Fruit fly (Drosophila melanogaster) whole organism, prepupa: Measurements from ENCODE around the gene Pdp1.

Experiments used
- Blimp-1 ChIP-seq: fragments of 200-800 bp; sonication (Bioruptor generic); optimal IDR thresholded peaks from 3 replicates; lab custom pipeline; 2017; ENCODE audit warnings: missing biosample characterization, missing genetic modification characterization, mild to moderate bottlenecking, moderate library complexity, missing genetic modification reagents
- CG10631 ChIP-seq: fragments of 200-800 bp; sonication (Bioruptor generic); optimal IDR thresholded peaks from 2 replicates; lab custom pipeline; 2016; ENCODE audit warnings: missing biosample characterization, missing genetic modification characterization
- CG10669 ChIP-seq: fragments of 200-800 bp; sonication (Bioruptor generic); optimal IDR thresholded peaks from 3 replicates; lab custom pipeline; 2018; ENCODE audit warnings: missing biosample characterization, mild to moderate bottlenecking, missing genetic modification characterization, moderate library complexity
- CG11294 ChIP-seq: fragments of 200-800 bp; sonication (Bioruptor generic); IDR thresholded peaks from 2 replicates; pipeline ENCODE4 v1.3.6; 2022; ENCODE audit warnings: missing biosample characterization, missing genetic modification characterization
- CG11762 ChIP-seq: fragments of 200-800 bp; sonication (Bioruptor generic); optimal IDR thresholded peaks from 3 replicates; lab custom pipeline; 2016; ENCODE audit warnings: missing biosample characterization, missing genetic modification characterization; ENCODE audit not compliant: insufficient read depth
- CG15336 ChIP-seq: fragments of 200-800 bp; sonication (Bioruptor generic); IDR thresholded peaks from 2 replicates; pipeline ENCODE4 v1.3.6; 2022; ENCODE audit warnings: missing biosample characterization, missing genetic modification characterization
- CG1621 ChIP-seq: fragments of 200-800 bp; sonication (Bioruptor generic); optimal IDR thresholded peaks from 3 replicates; lab custom pipeline; 2018; ENCODE audit warnings: missing biosample characterization, mild to moderate bottlenecking, missing genetic modification characterization
- CG16779 ChIP-seq: fragments of 200-800 bp; sonication (Bioruptor generic); optimal IDR thresholded peaks from 3 replicates; lab custom pipeline; 2017; ENCODE audit warnings: missing biosample characterization, mild to moderate bottlenecking, missing genetic modification characterization
- CG31627 ChIP-seq: fragments of 200-800 bp; sonication (Bioruptor generic); optimal IDR thresholded peaks from 3 replicates; lab custom pipeline; 2016; ENCODE audit warnings: missing biosample characterization, missing genetic modification characterization
- CG32006 ChIP-seq: fragments of 200-800 bp; sonication (Bioruptor generic); optimal IDR thresholded peaks from 3 replicates; lab custom pipeline; 2017; ENCODE audit warnings: missing biosample characterization, mild to moderate bottlenecking, missing genetic modification characterization
- CG34406 ChIP-seq: fragments of 200-800 bp; sonication (Bioruptor generic); optimal IDR thresholded peaks from 3 replicates; lab custom pipeline; 2016; ENCODE audit warnings: missing biosample characterization, missing genetic modification characterization
- CG3919 ChIP-seq: fragments of 200-800 bp; sonication (Bioruptor generic); optimal IDR thresholded peaks from 3 replicates; lab custom pipeline; 2016; ENCODE audit warnings: missing biosample characterization, missing genetic modification characterization
- CG4318 ChIP-seq: fragments of 200-800 bp; sonication (Bioruptor generic); optimal IDR thresholded peaks from 3 replicates; lab custom pipeline; 2017; ENCODE audit warnings: missing biosample characterization, mild to moderate bottlenecking, missing genetic modification characterization
- CG6163 ChIP-seq: fragments of 200-800 bp; sonication (Bioruptor generic); IDR thresholded peaks from 3 replicates; pipeline ENCODE4 v1.3.6; 2022; ENCODE audit warnings: missing biosample characterization, missing genetic modification characterization
- CG6276 ChIP-seq: fragments of 200-800 bp; sonication (Bioruptor generic); optimal IDR thresholded peaks from 2 replicates; lab custom pipeline; 2017; ENCODE audit warnings: missing biosample characterization, mild to moderate bottlenecking, missing genetic modification characterization
- CG6808 ChIP-seq: fragments of 200-800 bp; sonication (Bioruptor generic); optimal IDR thresholded peaks from 3 replicates; lab custom pipeline; 2017; ENCODE audit warnings: missing biosample characterization, missing genetic modification characterization, mild to moderate bottlenecking, moderate library complexity, missing genetic modification reagents
- CG6854 ChIP-seq: fragments of 200-800 bp; sonication (Bioruptor generic); optimal IDR thresholded peaks from 2 replicates; lab custom pipeline; 2017; ENCODE audit warnings: missing biosample characterization, mild to moderate bottlenecking, missing genetic modification characterization
- CG7368 ChIP-seq: fragments of 200-800 bp; sonication (Bioruptor generic); optimal IDR thresholded peaks from 3 replicates; lab custom pipeline; 2016; ENCODE audit warnings: missing biosample characterization, missing genetic modification characterization
- CG8119 ChIP-seq: fragments of 200-800 bp; sonication (Bioruptor generic); IDR thresholded peaks from 3 replicates; pipeline ENCODE4 v1.3.6; 2022; ENCODE audit warnings: missing biosample characterization, missing genetic modification characterization
- CG8319 ChIP-seq: fragments of 200-800 bp; sonication (Bioruptor generic); optimal IDR thresholded peaks from 3 replicates; lab custom pipeline; 2016; ENCODE audit warnings: missing biosample characterization, missing genetic modification characterization
- CG8632 ChIP-seq: fragments of 200-800 bp; sonication (Bioruptor generic); optimal IDR thresholded peaks from 3 replicates; lab custom pipeline; 2016; ENCODE audit warnings: missing biosample characterization, missing genetic modification characterization
- Eip93F ChIP-seq: fragments of 200-800 bp; sonication (Bioruptor generic); optimal IDR thresholded peaks from 2 replicates; lab custom pipeline; 2016; ENCODE audit warnings: missing biosample characterization, mild to moderate bottlenecking, missing genetic modification characterization
- Ets21C ChIP-seq: fragments of 200-800 bp; sonication (Bioruptor generic); optimal IDR thresholded peaks from 3 replicates; lab custom pipeline; 2016; ENCODE audit warnings: missing biosample characterization, missing genetic modification characterization
- Ets96B ChIP-seq: fragments of 200-800 bp; optimal IDR thresholded peaks from 2 replicates; lab custom pipeline; 2019; ENCODE audit warnings: missing biosample characterization, mild to moderate bottlenecking, missing genetic modification characterization, moderate library complexity
- Gug ChIP-seq: fragments of 200-800 bp; sonication (Bioruptor generic); IDR thresholded peaks from 2 replicates; pipeline ENCODE4 v1.3.6; 2022; ENCODE audit warnings: missing biosample characterization, missing genetic modification characterization
- Hr38 ChIP-seq: sonication (Bioruptor generic); optimal IDR thresholded peaks from 2 replicates; lab custom pipeline; 2016; ENCODE audit warnings: missing biosample characterization, missing genetic modification characterization
- Hr39 ChIP-seq: fragments of 200-800 bp; sonication (Bioruptor generic); optimal IDR thresholded peaks from 2 replicates; lab custom pipeline; 2016; ENCODE audit warnings: missing biosample characterization, missing genetic modification characterization
- Hr4 ChIP-seq: fragments of 200-800 bp; sonication (Bioruptor generic); optimal IDR thresholded peaks from 3 replicates; lab custom pipeline; 2016; ENCODE audit warnings: missing biosample characterization, missing genetic modification characterization
- Met ChIP-seq: fragments of 200-800 bp; sonication (Bioruptor generic); optimal IDR thresholded peaks from 3 replicates; lab custom pipeline; 2016; ENCODE audit warnings: missing biosample characterization, missing genetic modification characterization
- OdsH ChIP-seq: fragments of 200-800 bp; sonication (Bioruptor generic); optimal IDR thresholded peaks from 3 replicates; lab custom pipeline; 2016; ENCODE audit warnings: missing biosample characterization, missing genetic modification characterization
- Smox ChIP-seq: fragments of 200-800 bp; sonication (Bioruptor generic); optimal IDR thresholded peaks from 3 replicates; lab custom pipeline; 2016; ENCODE audit warnings: missing biosample characterization, missing genetic modification characterization
- Sox102F ChIP-seq: fragments of 200-800 bp; sonication (Bioruptor generic); optimal IDR thresholded peaks from 2 replicates; lab custom pipeline; 2016; ENCODE audit warnings: missing biosample characterization, mild to moderate bottlenecking, missing genetic modification characterization
- Sox14 ChIP-seq: fragments of 200-800 bp; sonication (Bioruptor generic); optimal IDR thresholded peaks from 3 replicates; lab custom pipeline; 2016; ENCODE audit warnings: missing biosample characterization, missing genetic modification characterization
- Sox15 ChIP-seq: fragments of 200-800 bp; sonication (Bioruptor generic); optimal IDR thresholded peaks from 3 replicates; lab custom pipeline; 2016; ENCODE audit warnings: missing biosample characterization, missing genetic modification characterization
- achi ChIP-seq: fragments of 200-800 bp; sonication (Bioruptor generic); optimal IDR thresholded peaks from 3 replicates; lab custom pipeline; 2016; ENCODE audit warnings: missing biosample characterization, missing genetic modification characterization
- cyc ChIP-seq: fragments of 200-800 bp; sonication (Bioruptor generic); optimal IDR thresholded peaks from 3 replicates; lab custom pipeline; 2016; ENCODE audit warnings: missing biosample characterization, missing genetic modification characterization
- dac ChIP-seq: fragments of 200-800 bp; sonication (Bioruptor generic); optimal IDR thresholded peaks from 2 replicates; lab custom pipeline; 2017; ENCODE audit warnings: missing biosample characterization, mild to moderate bottlenecking, missing genetic modification characterization
- eg ChIP-seq: fragments of 200-800 bp; sonication (Bioruptor generic); IDR thresholded peaks from 3 replicates; pipeline ENCODE4 v1.3.6; 2022; ENCODE audit warnings: missing biosample characterization, missing genetic modification characterization
- esn ChIP-seq: fragments of 200-800 bp; sonication (Bioruptor generic); optimal IDR thresholded peaks from 2 replicates; lab custom pipeline; 2016; ENCODE audit warnings: missing biosample characterization, mild to moderate bottlenecking, missing genetic modification characterization, moderate library complexity
- fd59A ChIP-seq: fragments of 200-800 bp; sonication (Bioruptor generic); optimal IDR thresholded peaks from 2 replicates; lab custom pipeline; 2017; ENCODE audit warnings: missing biosample characterization, mild to moderate bottlenecking, missing genetic modification characterization, missing genetic modification reagents
- fd85E ChIP-seq: fragments of 200-800 bp; sonication (Bioruptor generic); optimal IDR thresholded peaks from 3 replicates; lab custom pipeline; 2016; ENCODE audit warnings: missing biosample characterization, missing genetic modification characterization
- lz ChIP-seq: fragments of 200-800 bp; sonication (Bioruptor generic); optimal IDR thresholded peaks from 3 replicates; lab custom pipeline; 2016; ENCODE audit warnings: missing biosample characterization, missing genetic modification characterization
- pdm3 ChIP-seq: fragments of 200-800 bp; sonication (Bioruptor generic); optimal IDR thresholded peaks from 3 replicates; lab custom pipeline; 2016; ENCODE audit warnings: missing biosample characterization, missing genetic modification characterization
- ss ChIP-seq, 2 experiments: fragments of 200-800 bp; sonication (Bioruptor generic); optimal IDR thresholded peaks; 2 replicates in 1 of 2; 3 replicates in 1 of 2; lab custom pipeline; 2017 to 2018; ENCODE audit warnings: mild to moderate bottlenecking in 2 of 2, missing biosample characterization in 2 of 2, missing genetic modification characterization in 2 of 2, moderate library complexity in 1 of 2
- topi ChIP-seq: fragments of 200-800 bp; sonication (Bioruptor generic); optimal IDR thresholded peaks from 3 replicates; lab custom pipeline; 2016; ENCODE audit warnings: missing biosample characterization, missing genetic modification characterization

The Pdp1 gene

DNA sequence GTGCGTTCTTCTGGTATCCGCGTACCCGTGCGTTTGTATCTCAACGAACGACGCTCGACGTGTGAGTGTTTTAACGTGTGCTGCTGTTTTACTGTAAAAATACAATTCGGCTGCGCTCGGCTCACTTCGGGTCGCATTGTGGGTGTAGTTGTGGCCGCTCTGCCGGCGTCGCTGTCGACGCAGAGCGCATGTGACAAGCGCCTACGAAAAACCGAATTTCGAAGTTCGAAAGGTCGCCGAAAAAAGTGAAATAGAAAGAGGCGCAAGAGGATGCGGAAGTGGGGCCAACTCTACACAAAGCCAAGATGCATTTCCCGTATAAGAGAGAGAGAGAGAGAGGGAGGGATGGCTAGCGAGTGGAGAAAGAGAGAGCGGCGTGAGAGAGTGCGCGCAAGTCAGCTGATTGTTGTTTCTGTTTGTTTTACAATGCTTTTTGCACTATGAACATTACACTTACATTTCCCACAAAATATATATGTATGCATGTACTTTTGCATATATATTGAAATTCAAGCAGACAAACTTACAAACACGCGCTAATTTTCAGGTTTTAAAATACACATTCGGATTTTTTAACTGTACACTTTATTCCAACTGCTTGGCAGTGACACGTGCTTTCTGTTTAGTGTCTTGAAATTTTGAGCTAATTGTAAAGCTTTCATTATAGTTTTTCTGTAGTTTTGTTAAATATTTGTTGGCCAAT lies 12.3 kb downstream of the Pdp1 start (continued):
- TF ChIP-seq OdsH (GFP tag; lab: Kevin White, UChicago): no peak
- peak; percentile 33 for TF ChIP-seq CG6276 (GFP tag; lab: Kevin White, UChicago)
- TF ChIP-seq pdm3 (GFP tag; lab: Kevin White, UChicago): peak; percentile 4
- TF ChIP-seq CG15336 (GFP tag; lab: Robert Waterston, UW): no peak
- TF ChIP-seq CG11762 (GFP tag; lab: Kevin White, UChicago): no peak
- no peak for TF ChIP-seq fd59A (GFP tag; lab: Kevin White, UChicago)
- TF ChIP-seq CG6808 (GFP tag; lab: Kevin White, UChicago): peak; percentile 68
- no peak for TF ChIP-seq CG10631 (GFP tag; lab: Kevin White, UChicago)
- no peak for TF ChIP-seq CG31627
- TF ChIP-seq Ets96B: no peak
- peak; percentile 90 for TF ChIP-seq CG6854 (GFP tag; lab: Kevin White, UChicago)
- TF ChIP-seq ss (GFP tag; optimal IDR thresholded peaks at IDR 0.05; lab: Kevin White, UChicago): peak; percentile 54 to 76
- no peak for TF ChIP-seq CG34406 (GFP tag; lab: Kevin White, UChicago)
- no peak for TF ChIP-seq Smox (GFP tag; lab: Kevin White, UChicago)
- TF ChIP-seq cyc (GFP tag; lab: Kevin White, UChicago): no peak
- TF ChIP-seq CG8632: no peak
- no peak for TF ChIP-seq Gug (GFP tag; lab: Robert Waterston, UW)
- no peak for TF ChIP-seq topi (GFP tag; lab: Kevin White, UChicago)
- peak; percentile 78 for TF ChIP-seq CG16779

DNA sequence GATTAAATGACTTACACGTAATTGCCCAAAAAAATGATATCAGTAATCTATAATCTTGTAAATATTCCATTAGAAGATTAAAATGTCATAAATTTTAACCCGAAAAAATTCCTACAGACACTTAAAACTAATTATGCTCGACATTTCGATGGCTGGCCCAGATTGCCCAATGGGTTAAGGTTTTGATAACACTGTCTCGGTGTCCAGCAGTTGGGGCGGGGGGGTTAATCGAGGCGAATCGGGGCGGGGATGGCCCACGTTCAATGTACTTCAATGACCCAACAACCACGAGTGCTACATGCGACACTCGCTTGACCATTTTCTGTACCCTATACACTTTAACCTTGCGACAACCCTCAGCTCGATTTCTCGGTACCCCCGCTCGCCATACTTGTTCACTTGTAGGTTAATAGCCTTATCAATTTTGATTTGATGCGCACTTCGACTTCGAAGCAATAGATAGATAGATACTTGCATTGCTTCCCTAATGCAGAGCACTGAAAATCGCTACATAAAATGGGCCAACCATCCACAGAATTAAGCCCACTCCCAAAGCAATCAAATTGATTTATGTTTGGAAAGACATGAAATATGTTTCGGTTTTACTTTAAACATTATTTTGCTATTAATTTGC lies 14.8 kb downstream of the Pdp1 start:
- TF ChIP-seq dac (GFP tag; lab: Kevin White, UChicago) (no peak), CG16779 (no peak)

DNA sequence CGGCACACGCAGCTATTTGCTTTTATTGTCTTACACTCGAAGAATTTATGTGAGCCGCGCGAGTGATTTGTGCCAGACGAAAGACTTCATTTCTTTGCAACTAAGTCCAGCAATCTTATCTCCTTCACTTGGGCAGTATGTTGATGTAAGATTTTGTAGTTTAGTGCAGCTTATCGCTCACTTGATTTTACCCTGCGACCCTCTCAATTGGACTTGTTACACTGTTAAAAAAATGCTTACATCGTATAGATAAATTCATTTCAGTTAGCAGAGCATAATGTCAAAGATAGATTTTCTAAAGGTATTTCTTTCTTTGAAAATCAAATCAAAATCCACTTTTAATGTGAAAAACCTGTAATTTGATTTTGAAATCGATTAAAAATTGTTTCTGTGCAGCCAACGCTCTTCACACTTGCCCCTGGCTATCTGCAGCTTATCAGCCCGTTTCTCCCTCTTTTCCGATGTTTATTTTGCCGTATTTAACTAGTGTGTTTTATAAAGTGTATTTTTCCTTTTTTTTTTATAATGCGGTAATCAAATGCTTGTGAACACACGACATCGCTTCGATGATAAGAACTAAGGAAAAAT lies 16.3 kb downstream of the Pdp1 start:
- TF ChIP-seq CG8119 (peak; percentile 83), lz (peak; percentile 23), CG15336 (GFP tag; lab: Robert Waterston, UW) (peak; percentile 85), fd85E (no peak), CG34406 (GFP tag; lab: Kevin White, UChicago) (peak; percentile 59), Met (GFP tag; lab: Kevin White, UChicago) (peak; percentile 44), fd59A (GFP tag; lab: Kevin White, UChicago) (peak; percentile 51), eg (GFP tag; lab: Robert Waterston, UW) (peak; percentile 76), Sox14 (GFP tag; lab: Kevin White, UChicago) (peak; percentile 80), Blimp-1 (no peak), Sox102F (GFP tag; lab: Kevin White, UChicago) (peak; percentile 15), CG32006 (GFP tag; lab: Kevin White, UChicago) (peak; percentile 90), achi (GFP tag; lab: Kevin White, UChicago) (peak; percentile 75), Sox15 (GFP tag; lab: Kevin White, UChicago) (no peak), CG8632 (peak; percentile 56), esn (peak; percentile 54), CG16779 (peak; percentile 69), CG11294 (peak; percentile 79), CG6854 (GFP tag; lab: Kevin White, UChicago) (no peak), Hr4 (peak; percentile 89), CG4318 (GFP tag; lab: Kevin White, UChicago) (peak; percentile 72), CG7368 (GFP tag; lab: Kevin White, UChicago) (peak; percentile 55), Ets21C (GFP tag; lab: Kevin White, UChicago) (peak; percentile 14), CG1621 (tag; lab: Kevin White, UChicago) (no peak), CG6163 (GFP tag; lab: Robert Waterston, UW) (peak; percentile 90), Eip93F (GFP tag; lab: Kevin White, UChicago) (no peak), Gug (GFP tag; lab: Robert Waterston, UW) (peak; percentile 85), CG31627 (peak; percentile 40), CG3919 (GFP tag; lab: Kevin White, UChicago) (peak; percentile 72), CG10669 (GFP tag; lab: Kevin White, UChicago) (peak; percentile 62), Hr39 (GFP tag; lab: Kevin White, UChicago) (peak; percentile 58), Hr38 (GFP tag; lab: Kevin White, UChicago) (no peak), CG8319 (peak; percentile 47)
